ENCODE assay signal across 1 fruit fly cellular context in genomic region chrX:6985182-6985851, dm6.
TF ChIP-seq lines count a peak whose summit lies in the region.

No protein-coding gene starts in this region.

TF ChIP-seq in whole organism, embryonic, 481 proteins besides CTCF, POLR2A, EP300 and RAD21 (continued from another document):
- TF ChIP-seq nerfin-2 (GFP tag; IDR thresholded peaks at IDR 0.05; lab: Robert Waterston, UW; ENCODE audit: partially characterized antibody) = peak; percentile 55; the same call in 1 of the 2 replicates
- peak; percentile 88 for TF ChIP-seq CG17829 (tag; optimal IDR thresholded peaks at IDR 0.05; lab: Kevin White, UChicago)
- peak; percentile 42 for TF ChIP-seq NfI (GFP tag; optimal IDR thresholded peaks at IDR 0.05; lab: Kevin White, UChicago)
- peak; percentile 59 for TF ChIP-seq Dref (GFP tag; IDR thresholded peaks at IDR 0.05; lab: Robert Waterston, UW)
- peak; percentile 71 for TF ChIP-seq pb (GFP tag; optimal IDR thresholded peaks at IDR 0.05; lab: Kevin White, UChicago)
- peak; percentile 59 for TF ChIP-seq nerfin-1 (tag; optimal IDR thresholded peaks at IDR 0.05; lab: Kevin White, UChicago)
- peak; percentile 73 for TF ChIP-seq sqz (GFP tag; optimal IDR thresholded peaks at IDR 0.05; lab: Kevin White, UChicago)
- TF ChIP-seq CG10462 (GFP tag; optimal IDR thresholded peaks at IDR 0.05; lab: Kevin White, UChicago) = peak; percentile 51
- TF ChIP-seq Stat92E (GFP tag; optimal IDR thresholded peaks at IDR 0.05; lab: Kevin White, UChicago) = peak in 1 of 3 experiments; percentile 76
- TF ChIP-seq CG3407 (GFP tag; optimal IDR thresholded peaks at IDR 0.05; lab: Kevin White, UChicago) = peak; percentile 82
- TF ChIP-seq HLH4C (GFP tag; IDR thresholded peaks at IDR 0.05; lab: Robert Waterston, UW; ENCODE audit: partially characterized antibody) = peak; percentile 54; the same call in 2 of the 3 replicates
- peak; percentile 33 for TF ChIP-seq da (GFP tag; optimal IDR thresholded peaks at IDR 0.05; lab: Kevin White, UChicago)
- peak; percentile 92 for TF ChIP-seq lbe (GFP tag; optimal IDR thresholded peaks at IDR 0.05; lab: Kevin White, UChicago)
- peak; percentile 32 for TF ChIP-seq CG5180 (GFP tag; optimal IDR thresholded peaks at IDR 0.05; lab: Kevin White, UChicago)
- no peak for TF ChIP-seq Neu2 (GFP tag; optimal IDR thresholded peaks at IDR 0.05; lab: Kevin White, UChicago; ENCODE audit: borderline replicate concordance)
- TF ChIP-seq CG6765 (GFP tag; optimal IDR thresholded peaks at IDR 0.05; lab: Kevin White, UChicago) = no peak
- TF ChIP-seq Rx (GFP tag; IDR thresholded peaks at IDR 0.05; lab: Robert Waterston, UW) = peak; percentile 39; the same call in 1 of the 2 replicates
- peak; percentile 49; the same call in 1 of the 2 replicates for TF ChIP-seq tna (GFP tag; IDR thresholded peaks at IDR 0.05; lab: Robert Waterston, UW; ENCODE audit: partially characterized antibody)
- peak; percentile 67 for TF ChIP-seq mam (GFP tag; optimal IDR thresholded peaks at IDR 0.05; lab: Kevin White, UChicago)
- TF ChIP-seq CG13287 (GFP tag; IDR thresholded peaks at IDR 0.05; lab: Robert Waterston, UW; ENCODE audit: partially characterized antibody) = peak; percentile 10; the same call in 1 of the 2 replicates
- no peak for TF ChIP-seq CG31365 (tag; optimal IDR thresholded peaks at IDR 0.05; lab: Kevin White, UChicago)
- peak; percentile 42 for TF ChIP-seq CG15073 (GFP tag; optimal IDR thresholded peaks at IDR 0.05; lab: Kevin White, UChicago)
- TF ChIP-seq CG8478 (optimal IDR thresholded peaks at IDR 0.05; lab: Kevin White, UChicago) = no peak
- TF ChIP-seq Drgx (GFP tag; IDR thresholded peaks at IDR 0.05; lab: Robert Waterston, UW) = peak; percentile 72
- no peak for TF ChIP-seq Poxn (GFP tag; IDR thresholded peaks at IDR 0.05; lab: Robert Waterston, UW)
- TF ChIP-seq pho (GFP tag; optimal IDR thresholded peaks at IDR 0.05; lab: Kevin White, UChicago) = peak; percentile 33
- 0 out of 3 replicates have a peak, but pooled peaks have one; percentile 33 for TF ChIP-seq z (GFP tag; IDR thresholded peaks at IDR 0.05; lab: Robert Waterston, UW)
- TF ChIP-seq lola (GFP tag; optimal IDR thresholded peaks at IDR 0.05; lab: Kevin White, UChicago) = peak in 1 of 3 experiments; percentile 91
- peak; percentile 70 for TF ChIP-seq CG4404 (GFP tag; IDR thresholded peaks at IDR 0.05; lab: Robert Waterston, UW)
- no peak for TF ChIP-seq zf30C (GFP tag; optimal IDR thresholded peaks at IDR 0.05; lab: Kevin White, UChicago)
- TF ChIP-seq CG13624 (GFP tag; optimal IDR thresholded peaks at IDR 0.05; lab: Kevin White, UChicago) = peak; percentile 73
- TF ChIP-seq Jarid2 (GFP tag; optimal IDR thresholded peaks at IDR 0.05; lab: Kevin White, UChicago) = peak; percentile 13
- TF ChIP-seq jigr1 (GFP tag; IDR thresholded peaks at IDR 0.05; lab: Robert Waterston, UW) = no peak
- TF ChIP-seq tio (GFP tag; optimal IDR thresholded peaks at IDR 0.05; lab: Kevin White, UChicago) = peak; percentile 77
- 0 out of 2 replicates have a peak, but pooled peaks have one; percentile 39 for TF ChIP-seq CG32767 (GFP tag; IDR thresholded peaks at IDR 0.05; lab: Robert Waterston, UW)
- peak; percentile 53; the same call in 1 of the 2 replicates for TF ChIP-seq sens-2 (GFP tag; IDR thresholded peaks at IDR 0.05; lab: Robert Waterston, UW)
- TF ChIP-seq slbo (GFP tag; IDR thresholded peaks at IDR 0.05; lab: Robert Waterston, UW) = peak; percentile 66
- peak; percentile 73 for TF ChIP-seq E2f1 (GFP tag; IDR thresholded peaks at IDR 0.05; lab: Robert Waterston, UW)
- peak; percentile 86 for TF ChIP-seq chn (GFP tag; optimal IDR thresholded peaks at IDR 0.05; lab: Kevin White, UChicago)
- TF ChIP-seq esg (GFP tag; conservative IDR thresholded peaks at IDR 0.05; lab: Robert Waterston, UW) = peak; percentile 56
- TF ChIP-seq Antp (GFP tag; optimal IDR thresholded peaks at IDR 0.05; lab: Kevin White, UChicago) = peak; percentile 68
- TF ChIP-seq tap (tag; optimal IDR thresholded peaks at IDR 0.05; lab: Kevin White, UChicago) = peak; percentile 61
- no peak for TF ChIP-seq p53 (GFP tag; optimal IDR thresholded peaks at IDR 0.05; lab: Kevin White, UChicago)
- TF ChIP-seq CG17328 (GFP tag; IDR thresholded peaks at IDR 0.05; lab: Robert Waterston, UW) = peak; percentile 82
- TF ChIP-seq CrebB (tag; optimal IDR thresholded peaks at IDR 0.05; lab: Kevin White, UChicago) = peak; percentile 53
- TF ChIP-seq Blimp-1 (GFP tag; optimal IDR thresholded peaks at IDR 0.05; lab: Kevin White, UChicago) = peak; percentile 85
- peak; percentile 35 for TF ChIP-seq CG12299 (tag; optimal IDR thresholded peaks at IDR 0.05; lab: Kevin White, UChicago)
- TF ChIP-seq C15 (GFP tag; IDR thresholded peaks at IDR 0.05; lab: Robert Waterston, UW) = no peak
- 0 out of 2 replicates have a peak, but pooled peaks have one; percentile 12 for TF ChIP-seq sim (GFP tag; IDR thresholded peaks at IDR 0.05; lab: Robert Waterston, UW)
- no peak for TF ChIP-seq luna (GFP tag; optimal IDR thresholded peaks at IDR 0.05; lab: Kevin White, UChicago)
- peak; percentile 46 for TF ChIP-seq disco-r (GFP tag; optimal IDR thresholded peaks at IDR 0.05; lab: Kevin White, UChicago)
- TF ChIP-seq Scr (GFP tag; IDR thresholded peaks at IDR 0.05; lab: Robert Waterston, UW; ENCODE audit: partially characterized antibody) = peak; percentile 44; the same call in 1 of the 2 replicates
- TF ChIP-seq shn (GFP tag; optimal IDR thresholded peaks at IDR 0.05; lab: Kevin White, UChicago) = peak; percentile 63
- no peak for TF ChIP-seq CG2199 (GFP tag; IDR thresholded peaks at IDR 0.05; lab: Robert Waterston, UW)
- TF ChIP-seq Elba2 (GFP tag; optimal IDR thresholded peaks at IDR 0.05; lab: Kevin White, UChicago) = peak; percentile 28
- TF ChIP-seq ranshi (GFP tag; IDR thresholded peaks at IDR 0.05; lab: Robert Waterston, UW) = peak; percentile 69; the same call in 1 of the 2 replicates
- no peak; the same call in 1 of the 2 replicates for TF ChIP-seq Lim3 (GFP tag; IDR thresholded peaks at IDR 0.05; lab: Robert Waterston, UW)
- no peak; the same call in 2 of the 3 replicates for TF ChIP-seq CG34422 (GFP tag; IDR thresholded peaks at IDR 0.05; lab: Robert Waterston, UW)
- TF ChIP-seq Mrtf (GFP tag; IDR thresholded peaks at IDR 0.05; lab: Robert Waterston, UW) = no peak; the same call in 2 of the 3 replicates
- peak; percentile 73 for TF ChIP-seq gce (GFP tag; IDR thresholded peaks at IDR 0.05; lab: Robert Waterston, UW)
- peak; percentile 46 for TF ChIP-seq CG30020 (tag; optimal IDR thresholded peaks at IDR 0.05; lab: Kevin White, UChicago)
- peak; percentile 69; the same call in 2 of the 3 replicates for TF ChIP-seq dysf (GFP tag; IDR thresholded peaks at IDR 0.05; lab: Robert Waterston, UW)
- TF ChIP-seq CG7372 (GFP tag; IDR thresholded peaks at IDR 0.05; lab: Robert Waterston, UW) = peak; percentile 35; the same call in 1 of the 2 replicates
- TF ChIP-seq Opbp (GFP tag; IDR thresholded peaks at IDR 0.05; lab: Robert Waterston, UW; ENCODE audit: partially characterized antibody) = peak; percentile 74; the same call in 2 of the 3 replicates
- TF ChIP-seq CG10654 (GFP tag; optimal IDR thresholded peaks at IDR 0.05; lab: Kevin White, UChicago) = peak; percentile 63
- peak; percentile 53 for TF ChIP-seq CG14014 (GFP tag; IDR thresholded peaks at IDR 0.05; lab: Robert Waterston, UW)
- peak; percentile 63; the same call in 1 of the 2 replicates for TF ChIP-seq CG3847 (GFP tag; IDR thresholded peaks at IDR 0.05; lab: Robert Waterston, UW)
- TF ChIP-seq Doc3 (GFP tag; IDR thresholded peaks at IDR 0.05; lab: Robert Waterston, UW; ENCODE audit: partially characterized antibody) = no peak
- no peak for TF ChIP-seq CG18011 (GFP tag; optimal IDR thresholded peaks at IDR 0.05; lab: Kevin White, UChicago)
- peak; percentile 36; the same call in 1 of the 2 replicates for TF ChIP-seq Atf6 (GFP tag; IDR thresholded peaks at IDR 0.05; lab: Robert Waterston, UW)
- TF ChIP-seq CG33557 (GFP tag; optimal IDR thresholded peaks at IDR 0.05; lab: Kevin White, UChicago) = peak; percentile 84
- TF ChIP-seq CG7357 (GFP tag; IDR thresholded peaks at IDR 0.05; lab: Robert Waterston, UW) = peak; percentile 54; the same call in 1 of the 3 replicates
- peak; percentile 63 for TF ChIP-seq tx (GFP tag; optimal IDR thresholded peaks at IDR 0.05; lab: Kevin White, UChicago)
- peak; percentile 67 for TF ChIP-seq grn (GFP tag; optimal IDR thresholded peaks at IDR 0.05; lab: Kevin White, UChicago)
- no peak; the same call in 2 of the 3 replicates for TF ChIP-seq CG34224 (GFP tag; IDR thresholded peaks at IDR 0.05; lab: Robert Waterston, UW; ENCODE audit: partially characterized antibody)
- TF ChIP-seq danr (GFP tag; IDR thresholded peaks at IDR 0.05; lab: Robert Waterston, UW) = peak; percentile 33; the same call in 1 of the 2 replicates
- TF ChIP-seq vfl (GFP tag; optimal IDR thresholded peaks at IDR 0.05; lab: Kevin White, UChicago) = peak; percentile 61
- no peak for TF ChIP-seq bowl (GFP tag; IDR thresholded peaks at IDR 0.05; lab: Robert Waterston, UW)
- TF ChIP-seq CG17186 (GFP tag; optimal IDR thresholded peaks at IDR 0.05; lab: Kevin White, UChicago) = no peak
- TF ChIP-seq ase (GFP tag; IDR thresholded peaks at IDR 0.05; lab: Robert Waterston, UW) = peak; percentile 46; the same call in 1 of the 3 replicates
- peak; percentile 80 for TF ChIP-seq pnt (GFP tag; optimal IDR thresholded peaks at IDR 0.05; lab: Kevin White, UChicago)
- TF ChIP-seq CG4424 (GFP tag; optimal IDR thresholded peaks at IDR 0.05; lab: Kevin White, UChicago) = peak; percentile 81
- peak; percentile 80 for TF ChIP-seq Chrac-16 (GFP tag; optimal IDR thresholded peaks at IDR 0.05; lab: Kevin White, UChicago)
- no peak for TF ChIP-seq B-H2 (GFP tag; optimal IDR thresholded peaks at IDR 0.05; lab: Kevin White, UChicago)
- no peak for TF ChIP-seq knrl (GFP tag; IDR thresholded peaks at IDR 0.05; lab: Robert Waterston, UW; ENCODE audit: partially characterized antibody)
- peak; percentile 60; the same call in 1 of the 3 replicates for TF ChIP-seq CG7963 (GFP tag; IDR thresholded peaks at IDR 0.05; lab: Robert Waterston, UW; ENCODE audit: partially characterized antibody)
- TF ChIP-seq CG11247 (GFP tag; IDR thresholded peaks at IDR 0.05; lab: Robert Waterston, UW) = 0 out of 2 replicates have a peak, but pooled peaks have one; percentile 9
- peak; percentile 60 for TF ChIP-seq ems (GFP tag; optimal IDR thresholded peaks at IDR 0.05; lab: Kevin White, UChicago)
- peak; percentile 41 for TF ChIP-seq Ada2b (GFP tag; IDR thresholded peaks at IDR 0.05; lab: Robert Waterston, UW)
- TF ChIP-seq CG12942 (GFP tag; optimal IDR thresholded peaks at IDR 0.05; lab: Kevin White, UChicago) = peak; percentile 34
- no peak for TF ChIP-seq br (optimal IDR thresholded peaks at IDR 0.05; lab: Kevin White, UChicago)
- TF ChIP-seq CG14050 (GFP tag; IDR thresholded peaks at IDR 0.05; lab: Robert Waterston, UW) = 0 out of 3 replicates have a peak, but pooled peaks have one; percentile 10
- TF ChIP-seq ato (GFP tag; IDR thresholded peaks at IDR 0.05; lab: Robert Waterston, UW; ENCODE audit: partially characterized antibody) = no peak; the same call in 1 of the 2 replicates
- TF ChIP-seq CG1603 (tag; optimal IDR thresholded peaks at IDR 0.05; lab: Kevin White, UChicago) = peak; percentile 56
- no peak for TF ChIP-seq Sry-β (GFP tag; optimal IDR thresholded peaks at IDR 0.05; lab: Kevin White, UChicago)
- peak; percentile 77 for TF ChIP-seq CG17359 (tag; optimal IDR thresholded peaks at IDR 0.05; lab: Kevin White, UChicago)
- no peak for TF ChIP-seq toy (GFP tag; IDR thresholded peaks at IDR 0.05; lab: Robert Waterston, UW)
- peak; percentile 82 for TF ChIP-seq unpg (GFP tag; optimal IDR thresholded peaks at IDR 0.05; lab: Kevin White, UChicago)
- TF ChIP-seq CG7839 (tag; optimal IDR thresholded peaks at IDR 0.05; lab: Kevin White, UChicago) = peak; percentile 84
- peak; percentile 71 for TF ChIP-seq CG6254 (GFP tag; optimal IDR thresholded peaks at IDR 0.05; lab: Kevin White, UChicago)
- TF ChIP-seq Hmr (GFP tag; optimal IDR thresholded peaks at IDR 0.05; lab: Kevin White, UChicago) = peak; percentile 51
- peak; percentile 76 for TF ChIP-seq PHDP (tag; optimal IDR thresholded peaks at IDR 0.05; lab: Kevin White, UChicago)
- peak; percentile 68 for TF ChIP-seq Atf3 (GFP tag; optimal IDR thresholded peaks at IDR 0.05; lab: Kevin White, UChicago)
- TF ChIP-seq CG16815 (GFP tag; optimal IDR thresholded peaks at IDR 0.05; lab: Kevin White, UChicago) = peak; percentile 81
- peak; percentile 76 for TF ChIP-seq Xbp1 (GFP tag; optimal IDR thresholded peaks at IDR 0.05; lab: Kevin White, UChicago)
- TF ChIP-seq hkb (optimal IDR thresholded peaks at IDR 0.05; lab: Kevin White, UChicago) = no peak
- TF ChIP-seq hkb (GFP tag; IDR thresholded peaks at IDR 0.05; lab: Robert Waterston, UW) = peak; percentile 75
- peak; percentile 90 for TF ChIP-seq gsb-n (tag; optimal IDR thresholded peaks at IDR 0.05; lab: Kevin White, UChicago)
- TF ChIP-seq mirr (GFP tag; optimal IDR thresholded peaks at IDR 0.05; lab: Kevin White, UChicago) = no peak
- TF ChIP-seq CG4617 (GFP tag; optimal IDR thresholded peaks at IDR 0.05; lab: Kevin White, UChicago; ENCODE audit: borderline replicate concordance) = peak; percentile 14
- 0 out of 4 replicates have a peak, but pooled peaks have one; percentile 58 for TF ChIP-seq chinmo (GFP tag; IDR thresholded peaks at IDR 0.05; lab: Robert Waterston, UW; ENCODE audit: partially characterized antibody)
- TF ChIP-seq lab (GFP tag; optimal IDR thresholded peaks at IDR 0.05; lab: Kevin White, UChicago) = peak; percentile 64
- no peak for TF ChIP-seq sug (tag; optimal IDR thresholded peaks at IDR 0.05; lab: Kevin White, UChicago)
- peak in 1 of 2 experiments; percentile 70 for TF ChIP-seq Eip74EF (GFP tag; optimal IDR thresholded peaks at IDR 0.05; lab: Kevin White, UChicago)
- no peak for TF ChIP-seq crp (GFP tag; optimal IDR thresholded peaks at IDR 0.05; lab: Kevin White, UChicago)
